Worm (Caenorhabditis elegans) whole organism, L1 larva: ENCODE results near the gene C44H4.6.
A peak's percentile ranks its signal among the peaks of the same experiment; 100 is the strongest.

ENCODE experiments used
- nhr-11 ChIP-seq: fragments of 150-350 bp; optimal IDR thresholded peaks from 2 replicates; lab custom pipeline; 2014; ENCODE audit warnings: missing biosample characterization, missing genetic modification characterization
- nhr-28 ChIP-seq: fragments of 150-350 bp; optimal IDR thresholded peaks from 2 replicates; lab custom pipeline; 2014; ENCODE audit warnings: missing biosample characterization, missing genetic modification characterization
- unc-130 ChIP-seq: fragments of 150-350 bp; optimal IDR thresholded peaks from 2 replicates; lab custom pipeline; 2017; ENCODE audit warnings: missing biosample characterization, missing genetic modification characterization, inconsistent platforms
- ztf-4 ChIP-seq: fragments of 150-350 bp; optimal IDR thresholded peaks from 2 replicates; lab custom pipeline; 2014; ENCODE audit warnings: missing biosample characterization, missing genetic modification characterization

ce11 chrX:14560297-14560680 is 38.9 kb downstream of the C44H4.6 start:
- TF ChIP-seq nhr-28 (tag; lab: Kevin White, UChicago) (no peak), ztf-4 (tag; lab: Kevin White, UChicago) (peak; percentile 77), nhr-11 (tag; lab: Kevin White, UChicago) (peak; percentile 58), unc-130 (tag; lab: Kevin White, UChicago) (peak; percentile 85)
